Fruit fly (Drosophila melanogaster): ENCODE results near the gene CG17375.

The CG17375 gene

DNA sequence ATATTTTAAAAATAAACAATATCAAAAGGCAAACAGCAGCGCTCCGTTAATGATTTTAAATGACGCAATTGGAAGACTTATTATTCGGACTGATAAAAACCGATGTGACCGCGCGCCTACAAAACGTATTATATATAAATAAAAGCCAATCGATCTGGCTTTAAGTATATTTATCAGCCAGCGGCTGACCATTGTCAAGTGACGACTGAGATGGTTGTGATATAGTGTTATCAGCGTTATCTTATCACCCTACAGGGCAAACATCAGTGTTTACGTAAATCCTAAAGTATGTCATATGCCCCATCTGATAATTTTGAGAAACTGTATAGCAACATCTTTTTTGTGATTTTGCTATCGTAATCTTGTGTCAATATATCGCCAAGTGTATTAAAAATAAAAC is 16.2 kb downstream of the CG17375 start (continued):
- TF ChIP-seq nau (GFP tag; optimal IDR thresholded peaks at IDR 0.05) (peak; percentile 32), ac (GFP tag; optimal IDR thresholded peaks at IDR 0.05) (no peak), pros (GFP tag; optimal IDR thresholded peaks at IDR 0.05) (peak; percentile 16), Hmx (GFP tag; optimal IDR thresholded peaks at IDR 0.05) (no peak), Adf1 (GFP tag; IDR thresholded peaks at IDR 0.05) (no peak), Hey (tag; optimal IDR thresholded peaks at IDR 0.05) (peak; percentile 31), CG1529 (GFP tag; optimal IDR thresholded peaks at IDR 0.05) (no peak), PHDP (tag; optimal IDR thresholded peaks at IDR 0.05) (peak; percentile 18), Nf-YC (tag; optimal IDR thresholded peaks at IDR 0.05) (peak; percentile 15), lbe (GFP tag; optimal IDR thresholded peaks at IDR 0.05) (peak; percentile 34), CG2678 (tag; optimal IDR thresholded peaks at IDR 0.05) (peak; percentile 30), CG8290 (GFP tag; optimal IDR thresholded peaks at IDR 0.05) (no peak), CG8290 (tag; optimal IDR thresholded peaks at IDR 0.05) (peak in 1 of 2 experiments; percentile 9), sens (GFP tag) (peak; percentile 73), ATbp (GFP tag; optimal IDR thresholded peaks at IDR 0.05) (peak; percentile 32), bbx (GFP tag; IDR thresholded peaks at IDR 0.05; ENCODE audit: partially characterized antibody) (no peak), CG1647 (GFP tag; optimal IDR thresholded peaks at IDR 0.05) (no peak), GATAe (GFP tag; conservative IDR thresholded peaks at IDR 0.05) (peak; percentile 57; the same call in 1 of the 2 replicates), Mrtf (GFP tag; IDR thresholded peaks at IDR 0.05) (no peak), pho (GFP tag; optimal IDR thresholded peaks at IDR 0.05) (no peak), Xrp1 (GFP tag; IDR thresholded peaks at IDR 0.05) (no peak), dysf (GFP tag; IDR thresholded peaks at IDR 0.05) (no peak), exex (tag; optimal IDR thresholded peaks at IDR 0.05) (peak; percentile 91), CG17612 (GFP tag; IDR thresholded peaks at IDR 0.05) (no peak), CG10147 (GFP tag; optimal IDR thresholded peaks at IDR 0.05) (no peak), caup (GFP tag; optimal IDR thresholded peaks at IDR 0.05; ENCODE audit: severe bottlenecking) (peak; percentile 33), kah (GFP tag; optimal IDR thresholded peaks at IDR 0.05) (no peak), CG4424 (GFP tag; optimal IDR thresholded peaks at IDR 0.05) (no peak), sd (tag; optimal IDR thresholded peaks at IDR 0.05) (peak; percentile 27), Dref (GFP tag; IDR thresholded peaks at IDR 0.05) (no peak), CG11696 (GFP tag; IDR thresholded peaks at IDR 0.05) (no peak), CG14860 (GFP tag; IDR thresholded peaks at IDR 0.05; ENCODE audit: partially characterized antibody) (no peak), sug (tag; optimal IDR thresholded peaks at IDR 0.05) (peak; percentile 70), cwo (GFP tag; optimal IDR thresholded peaks at IDR 0.05) (peak; percentile 31), shn (GFP tag; optimal IDR thresholded peaks at IDR 0.05) (no peak), CG3838 (GFP tag; optimal IDR thresholded peaks at IDR 0.05) (no peak), Asciz (GFP tag; optimal IDR thresholded peaks at IDR 0.05) (peak; percentile 41), CG32772 (GFP tag; IDR thresholded peaks at IDR 0.05) (no peak), Rfx (GFP tag; IDR thresholded peaks at IDR 0.05) (no peak), trem (tag; optimal IDR thresholded peaks at IDR 0.05) (no peak), CG18011 (GFP tag; optimal IDR thresholded peaks at IDR 0.05) (no peak), Atf6 (GFP tag; IDR thresholded peaks at IDR 0.05) (0 out of 2 replicates have a peak, but pooled peaks have one; percentile 9), CG10543 (GFP tag; optimal IDR thresholded peaks at IDR 0.05) (peak; percentile 36), Hr39 (optimal IDR thresholded peaks at IDR 0.05) (no peak), Rx (GFP tag; IDR thresholded peaks at IDR 0.05) (0 out of 2 replicates have a peak, but pooled peaks have one; percentile 11), CG13296 (GFP tag; optimal IDR thresholded peaks at IDR 0.05) (peak; percentile 47), HmgZ (tag; optimal IDR thresholded peaks at IDR 0.05) (peak; percentile 13), CG8359 (GFP tag; optimal IDR thresholded peaks at IDR 0.05; ENCODE audit: borderline replicate concordance) (no peak), CG8765 (GFP tag; IDR thresholded peaks at IDR 0.05) (no peak)
